Fruit fly (Drosophila melanogaster) whole organism, prepupa: ENCODE measurements around the gene CG11317.

Experiments used
- Blimp-1 ChIP-seq: fragments of 200-800 bp; sonication (Bioruptor generic); optimal IDR thresholded peaks from 3 replicates; lab custom pipeline; 2017; ENCODE audit warnings: missing biosample characterization, missing genetic modification characterization, mild to moderate bottlenecking, moderate library complexity, missing genetic modification reagents
- CG31627 ChIP-seq: fragments of 200-800 bp; sonication (Bioruptor generic); optimal IDR thresholded peaks from 3 replicates; lab custom pipeline; 2016; ENCODE audit warnings: missing biosample characterization, missing genetic modification characterization
- CG4318 ChIP-seq: fragments of 200-800 bp; sonication (Bioruptor generic); optimal IDR thresholded peaks from 3 replicates; lab custom pipeline; 2017; ENCODE audit warnings: missing biosample characterization, mild to moderate bottlenecking, missing genetic modification characterization
- Ets96B ChIP-seq: fragments of 200-800 bp; optimal IDR thresholded peaks from 2 replicates; lab custom pipeline; 2019; ENCODE audit warnings: missing biosample characterization, mild to moderate bottlenecking, missing genetic modification characterization, moderate library complexity
- achi ChIP-seq: fragments of 200-800 bp; sonication (Bioruptor generic); optimal IDR thresholded peaks from 3 replicates; lab custom pipeline; 2016; ENCODE audit warnings: missing biosample characterization, missing genetic modification characterization
- dsx ChIP-seq: fragments of 200-800 bp; optimal IDR thresholded peaks from 3 replicates; lab custom pipeline; 2019; ENCODE audit warnings: missing biosample characterization, mild to moderate bottlenecking, missing genetic modification characterization, moderate library complexity; ENCODE audit not compliant: poor library complexity, severe bottlenecking
- salr ChIP-seq, 2 experiments: fragments of 200-800 bp; sonication (Bioruptor generic); optimal IDR thresholded peaks; 3 replicates each; lab custom pipeline; 2016 to 2018; ENCODE audit warnings: missing biosample characterization in 2 of 2, missing genetic modification characterization in 2 of 2, mild to moderate bottlenecking in 1 of 2

dm6 chr3R:31066356-31066755, 30.8 kb downstream of the CG11317 start:
- no peak for TF ChIP-seq CG4318 (GFP tag; lab: Kevin White, UChicago)
- no peak for TF ChIP-seq salr (GFP tag; optimal IDR thresholded peaks at IDR 0.05; lab: Kevin White, UChicago)
- no peak for TF ChIP-seq dsx (GFP tag; lab: Kevin White, UChicago)
- TF ChIP-seq Blimp-1 (GFP tag; lab: Kevin White, UChicago): no peak
- TF ChIP-seq CG31627 (GFP tag; lab: Kevin White, UChicago): no peak
- peak; percentile 32 for TF ChIP-seq Ets96B (tag; lab: Kevin White, UChicago)
- TF ChIP-seq achi (GFP tag; lab: Kevin White, UChicago): no peak
